Worm (Caenorhabditis elegans) whole organism, L1 larva: ENCODE measurements around the gene F35B12.9.

ENCODE experiments used
- C04F5.9 ChIP-seq: sonication (generic microtip); optimal IDR thresholded peaks from 2 replicates; lab custom pipeline; 2016; ENCODE audit warnings: missing genetic modification characterization, missing compliant biosample characterization
- C34B4.2 ChIP-seq: sonication (generic microtip); optimal IDR thresholded peaks from 2 replicates; lab custom pipeline; 2017; ENCODE audit warnings: mild to moderate bottlenecking, missing genetic modification characterization, missing compliant biosample characterization
- Y116A8C.19 ChIP-seq: sonication (generic microtip); optimal IDR thresholded peaks from 2 replicates; lab custom pipeline; 2016; ENCODE audit warnings: missing compliant biosample characterization, missing genetic modification characterization, borderline replicate concordance
- aha-1 ChIP-seq: fragments of 150-350 bp; optimal IDR thresholded peaks from 2 replicates; lab custom pipeline; 2014; ENCODE audit warnings: missing biosample characterization, missing genetic modification characterization
- alr-1 ChIP-seq: fragments of 200-800 bp; sonication (Bioruptor generic); optimal IDR thresholded peaks from 2 replicates; lab custom pipeline; 2018; ENCODE audit warnings: borderline replicate concordance, mild to moderate bottlenecking, missing genetic modification characterization, missing compliant biosample characterization
- aly-2 ChIP-seq: fragments of 150-350 bp; optimal IDR thresholded peaks from 2 replicates; lab custom pipeline; 2014; ENCODE audit warnings: missing biosample characterization, missing genetic modification characterization
- blmp-1 ChIP-seq: fragments of 150-350 bp; optimal IDR thresholded peaks from 2 replicates; lab custom pipeline; 2014; ENCODE audit warnings: missing biosample characterization, missing genetic modification characterization
- ceh-63 ChIP-seq: fragments of 200-800 bp; sonication (Bioruptor generic); optimal IDR thresholded peaks from 2 replicates; lab custom pipeline; 2018; ENCODE audit warnings: mild to moderate bottlenecking, missing genetic modification characterization, missing compliant biosample characterization
- ceh-8 ChIP-seq: fragments of 200-800 bp; sonication (Bioruptor generic); optimal IDR thresholded peaks from 2 replicates; lab custom pipeline; 2018; ENCODE audit warnings: mild to moderate bottlenecking, missing genetic modification characterization, moderate library complexity, missing compliant biosample characterization
- ceh-82 ChIP-seq, 3 experiments: fragments of 150-350 bp in 1 of 3; sonication (generic microtip) in 2 of 3; optimal IDR thresholded peaks; 2 replicates each; lab custom pipeline; 2014 to 2017; ENCODE audit warnings: missing biosample characterization in 3 of 3, missing genetic modification characterization in 3 of 3
- ceh-90 ChIP-seq: sonication (generic microtip); optimal IDR thresholded peaks from 2 replicates; lab custom pipeline; 2016; ENCODE audit warnings: missing genetic modification characterization, missing compliant biosample characterization
- dsc-1 ChIP-seq: sonication (generic microtip); optimal IDR thresholded peaks from 2 replicates; lab custom pipeline; 2016; ENCODE audit warnings: mild to moderate bottlenecking, missing genetic modification characterization, missing compliant biosample characterization
- efl-3 ChIP-seq: fragments of 200-800 bp; sonication (Bioruptor generic); optimal IDR thresholded peaks from 2 replicates; lab custom pipeline; 2018; ENCODE audit warnings: mild to moderate bottlenecking, missing genetic modification characterization, missing compliant biosample characterization
- egl-13 ChIP-seq: sonication (generic microtip); optimal IDR thresholded peaks from 2 replicates; lab custom pipeline; 2016; ENCODE audit warnings: missing genotype, missing genetic modification reagents, missing genetic modification characterization, missing compliant biosample characterization
- elt-2 ChIP-seq: sonication (generic microtip); optimal IDR thresholded peaks from 2 replicates; lab custom pipeline; 2016; ENCODE audit warnings: missing genetic modification characterization, mild to moderate bottlenecking, inconsistent platforms, missing compliant biosample characterization, missing genetic modification reagents
- ets-5 ChIP-seq: fragments of 200-800 bp; sonication (Bioruptor generic); IDR thresholded peaks from 2 replicates; pipeline ENCODE4 v1.3.6; 2022; ENCODE audit warnings: missing genetic modification characterization, missing compliant biosample characterization
- fkh-10 ChIP-seq: sonication (generic microtip); optimal IDR thresholded peaks from 2 replicates; lab custom pipeline; 2017; ENCODE audit warnings: missing biosample characterization, missing genetic modification reagents, missing genetic modification characterization
- fkh-4 ChIP-seq: sonication (generic microtip); optimal IDR thresholded peaks from 2 replicates; lab custom pipeline; 2016; ENCODE audit warnings: missing compliant biosample characterization, missing genetic modification characterization, borderline replicate concordance
- fkh-8 ChIP-seq: sonication (generic microtip); optimal IDR thresholded peaks from 2 replicates; lab custom pipeline; 2016; ENCODE audit warnings: mild to moderate bottlenecking, missing genetic modification characterization, missing compliant biosample characterization
- hlh-17 ChIP-seq: fragments of 200-800 bp; sonication (Bioruptor generic); optimal IDR thresholded peaks from 2 replicates; lab custom pipeline; 2018; ENCODE audit warnings: missing genetic modification characterization, mild to moderate bottlenecking, missing compliant biosample characterization, moderate library complexity, borderline replicate concordance
- irx-1 ChIP-seq: sonication (generic microtip); optimal IDR thresholded peaks from 2 replicates; lab custom pipeline; 2016; ENCODE audit warnings: missing genetic modification characterization, missing compliant biosample characterization
- jun-1 ChIP-seq: fragments of 150-350 bp; optimal IDR thresholded peaks from 2 replicates; lab custom pipeline; 2014; ENCODE audit warnings: missing biosample characterization, missing genetic modification reagents, missing genetic modification characterization
- lin-35 ChIP-seq, 2 experiments: fragments of 150-350 bp; optimal IDR thresholded peaks; 2 replicates each; lab custom pipeline; 2014; ENCODE audit warnings: missing biosample characterization in 2 of 2, missing genetic modification characterization in 2 of 2, missing genetic modification reagents in 2 of 2
- lin-39 ChIP-seq: fragments of 150-350 bp; optimal IDR thresholded peaks from 2 replicates; lab custom pipeline; 2014; ENCODE audit warnings: missing biosample characterization, missing genetic modification reagents, missing genetic modification characterization
- lsy-2 ChIP-seq, 2 experiments: fragments of 150-350 bp; optimal IDR thresholded peaks; 2 replicates each; lab custom pipeline; 2014; ENCODE audit warnings: missing biosample characterization in 2 of 2, missing genetic modification characterization in 2 of 2
- mdl-1 ChIP-seq, 2 experiments: fragments of 150-350 bp; optimal IDR thresholded peaks; 2 replicates each; lab custom pipeline; 2014 to 2017; ENCODE audit warnings: missing biosample characterization in 2 of 2, missing genetic modification characterization in 2 of 2, inconsistent platforms in 1 of 2
- mef-2 ChIP-seq: fragments of 150-350 bp; optimal IDR thresholded peaks from 2 replicates; lab custom pipeline; 2014; ENCODE audit warnings: missing biosample characterization, missing genetic modification characterization
- nhr-11 ChIP-seq: fragments of 150-350 bp; optimal IDR thresholded peaks from 2 replicates; lab custom pipeline; 2014; ENCODE audit warnings: missing biosample characterization, missing genetic modification characterization
- nhr-12 ChIP-seq: sonication (generic microtip); optimal IDR thresholded peaks from 2 replicates; lab custom pipeline; 2017; ENCODE audit warnings: missing biosample characterization, missing genetic modification characterization
- nhr-28 ChIP-seq: fragments of 150-350 bp; optimal IDR thresholded peaks from 2 replicates; lab custom pipeline; 2014; ENCODE audit warnings: missing biosample characterization, missing genetic modification characterization
- nhr-47 ChIP-seq: sonication (generic microtip); optimal IDR thresholded peaks from 2 replicates; lab custom pipeline; 2016; ENCODE audit warnings: mild to moderate bottlenecking, missing genetic modification characterization, moderate library complexity, missing compliant biosample characterization
- nhr-76 ChIP-seq: sonication (generic microtip); optimal IDR thresholded peaks from 2 replicates; lab custom pipeline; 2017; ENCODE audit warnings: missing biosample characterization, missing genetic modification characterization
- nhr-77 ChIP-seq: fragments of 150-350 bp; optimal IDR thresholded peaks from 2 replicates; lab custom pipeline; 2014; ENCODE audit warnings: missing biosample characterization, missing genetic modification characterization
- nhr-84 ChIP-seq: sonication (generic microtip); optimal IDR thresholded peaks from 2 replicates; lab custom pipeline; 2017; ENCODE audit warnings: missing biosample characterization, missing genetic modification characterization
- pax-3 ChIP-seq: fragments of 200-800 bp; sonication (Bioruptor generic); optimal IDR thresholded peaks from 2 replicates; lab custom pipeline; 2018; ENCODE audit warnings: mild to moderate bottlenecking, missing genetic modification characterization, moderate library complexity, missing compliant biosample characterization
- snpc-4 ChIP-seq: fragments of 150-350 bp; optimal IDR thresholded peaks from 2 replicates; lab custom pipeline; 2014; ENCODE audit warnings: missing biosample characterization, missing genetic modification characterization
- snu-23 ChIP-seq: sonication (generic microtip); optimal IDR thresholded peaks from 2 replicates; lab custom pipeline; 2016; ENCODE audit warnings: missing genetic modification characterization, missing compliant biosample characterization
- sptf-1 ChIP-seq: fragments of 150-350 bp; optimal IDR thresholded peaks from 2 replicates; lab custom pipeline; 2014; ENCODE audit warnings: missing biosample characterization, missing genetic modification characterization
- sup-37 ChIP-seq: fragments of 200-800 bp; sonication (Bioruptor generic); optimal IDR thresholded peaks from 2 replicates; lab custom pipeline; 2018; ENCODE audit warnings: mild to moderate bottlenecking, missing genetic modification characterization, missing compliant biosample characterization
- swsn-7 ChIP-seq: sonication (generic microtip); optimal IDR thresholded peaks from 2 replicates; lab custom pipeline; 2016; ENCODE audit warnings: missing genetic modification characterization, missing compliant biosample characterization
- tbx-2 ChIP-seq: sonication (generic microtip); optimal IDR thresholded peaks from 2 replicates; lab custom pipeline; 2016; ENCODE audit warnings: missing genetic modification characterization, missing compliant biosample characterization
- tlp-1 ChIP-seq: fragments of 150-350 bp; optimal IDR thresholded peaks from 2 replicates; lab custom pipeline; 2014; ENCODE audit warnings: missing biosample characterization, missing genetic modification characterization
- unc-130 ChIP-seq: fragments of 150-350 bp; optimal IDR thresholded peaks from 2 replicates; lab custom pipeline; 2017; ENCODE audit warnings: missing biosample characterization, missing genetic modification characterization, inconsistent platforms
- unc-30 ChIP-seq: sonication (generic microtip); optimal IDR thresholded peaks from 2 replicates; lab custom pipeline; 2017; ENCODE audit warnings: missing biosample characterization, missing genetic modification characterization
- unc-86 ChIP-seq: sonication (generic microtip); optimal IDR thresholded peaks from 2 replicates; lab custom pipeline; 2016; ENCODE audit warnings: missing genetic modification characterization, missing compliant biosample characterization
- zip-4 ChIP-seq: fragments of 200-800 bp; sonication (Bioruptor generic); optimal IDR thresholded peaks from 2 replicates; lab custom pipeline; 2018; ENCODE audit warnings: mild to moderate bottlenecking, missing genetic modification characterization, moderate library complexity, missing compliant biosample characterization
- ztf-4 ChIP-seq: fragments of 150-350 bp; optimal IDR thresholded peaks from 2 replicates; lab custom pipeline; 2014; ENCODE audit warnings: missing biosample characterization, missing genetic modification characterization

The F35B12.9 gene

DNA sequence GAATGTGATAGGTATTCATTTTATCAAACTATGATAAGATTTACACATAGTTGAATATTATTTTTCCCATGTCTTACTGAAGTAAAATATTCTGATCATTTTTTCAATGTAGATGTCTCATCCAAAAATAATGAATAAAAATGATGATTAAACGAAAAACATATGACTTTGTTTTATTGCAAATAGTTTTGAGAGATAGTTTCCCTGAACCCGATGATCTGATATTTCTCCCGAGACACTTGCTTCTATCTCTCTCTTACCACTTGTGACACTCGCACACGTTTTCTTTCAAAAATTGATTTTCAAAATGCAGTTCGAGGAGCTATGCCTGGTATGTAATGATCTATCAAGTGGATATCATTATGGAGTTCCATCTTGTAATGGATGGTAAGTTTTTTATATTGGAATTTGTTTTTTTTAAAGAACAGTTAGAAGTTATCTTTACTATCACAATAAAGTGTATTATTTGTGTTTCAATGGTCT, 30.8 kb upstream of the F35B12.9 start, which contains the start of the genes nhr-101 and pms-2 (continued):
- no peak for TF ChIP-seq irx-1 (tag; lab: Kevin White, UChicago)
- no peak for TF ChIP-seq jun-1 (tag; lab: Kevin White, UChicago)
- TF ChIP-seq ceh-82 (tag; optimal IDR thresholded peaks at IDR 0.05; lab: Kevin White, UChicago): no peak
- TF ChIP-seq tlp-1 (tag; lab: Kevin White, UChicago): no peak
- TF ChIP-seq pax-3 (tag; lab: Kevin White, UChicago): no peak
- TF ChIP-seq ceh-90 (tag; lab: Kevin White, UChicago): no peak
- TF ChIP-seq swsn-7 (tag; lab: Kevin White, UChicago): no peak
- TF ChIP-seq blmp-1 (tag; lab: Kevin White, UChicago): peak; percentile 38
- peak; percentile 50 for TF ChIP-seq snu-23 (GFP tag; lab: Kevin White, UChicago)
- no peak for TF ChIP-seq nhr-12
- TF ChIP-seq lin-39 (tag; lab: Kevin White, UChicago): no peak
- TF ChIP-seq mef-2 (tag; lab: Kevin White, UChicago): no peak
- no peak for TF ChIP-seq C04F5.9 (tag; lab: Kevin White, UChicago)
- TF ChIP-seq dsc-1 (tag; lab: Kevin White, UChicago): peak; percentile 73
- no peak for TF ChIP-seq alr-1 (tag; lab: Kevin White, UChicago)
- no peak for TF ChIP-seq C34B4.2
- no peak for TF ChIP-seq hlh-17
- no peak for TF ChIP-seq nhr-28 (tag; lab: Kevin White, UChicago)
- TF ChIP-seq ceh-63 (GFP tag; lab: Kevin White, UChicago): no peak
- no peak for TF ChIP-seq Y116A8C.19 (tag; lab: Kevin White, UChicago)
- no peak for TF ChIP-seq nhr-11 (tag; lab: Kevin White, UChicago)
- no peak for TF ChIP-seq nhr-84 (tag; lab: Kevin White, UChicago)
- no peak for TF ChIP-seq unc-30 (tag; lab: Kevin White, UChicago)
- no peak for TF ChIP-seq nhr-76
- TF ChIP-seq zip-4 (GFP tag; lab: Kevin White, UChicago): no peak
- TF ChIP-seq ceh-8 (GFP tag; lab: Kevin White, UChicago): no peak
- TF ChIP-seq sptf-1: no peak
- TF ChIP-seq mdl-1 (tag; optimal IDR thresholded peaks at IDR 0.05; lab: Kevin White, UChicago): no peak
- TF ChIP-seq unc-86 (tag; lab: Kevin White, UChicago): no peak
- TF ChIP-seq elt-2 (tag; lab: Kevin White, UChicago): no peak
- no peak for TF ChIP-seq sup-37 (GFP tag; lab: Kevin White, UChicago)

DNA sequence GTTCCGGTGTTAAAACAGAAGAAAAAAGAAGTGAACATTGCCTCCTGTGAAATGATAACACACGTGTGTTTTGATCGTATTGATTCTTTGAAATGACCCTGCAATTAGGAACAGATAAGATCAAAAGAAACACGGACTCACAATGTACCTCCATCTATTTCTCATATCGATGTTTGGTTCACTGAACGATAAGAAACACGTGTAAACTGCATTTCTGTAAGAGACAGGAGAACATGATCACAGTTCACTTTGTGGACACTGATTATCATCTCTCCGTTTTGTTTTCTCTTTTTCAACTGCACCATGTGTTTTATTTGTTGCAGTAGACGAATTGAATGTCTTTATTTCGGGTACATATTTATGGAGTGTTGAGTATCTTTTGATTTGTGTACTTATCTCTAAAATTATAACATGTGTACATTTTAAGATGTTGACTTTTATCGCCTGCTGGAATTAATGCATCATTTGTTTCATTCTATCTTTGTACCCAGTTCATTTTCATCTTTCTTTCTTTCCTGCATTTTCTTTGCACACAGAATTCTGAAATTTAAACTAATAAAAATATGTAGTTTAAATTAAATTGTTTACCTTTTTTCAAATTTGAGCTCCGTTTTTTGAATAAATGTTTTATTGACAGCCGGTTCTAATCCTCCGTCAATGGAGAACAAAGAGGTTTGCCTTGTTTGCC, 28.0 kb upstream of the F35B12.9 start, which contains the start of the genes H12C20.7 and nhr-68:
H12C20.7 (minus strand) TSS at position 188 of the 688 bp plus-strand sequence.
nhr-68 (plus strand) TSS at position 638 of the 688 bp plus-strand sequence.
- TF ChIP-seq nhr-84 (tag; lab: Kevin White, UChicago) (no peak), egl-13 (tag; lab: Kevin White, UChicago) (no peak), ets-5 (GFP tag; lab: Robert Waterston, UW) (no peak), snpc-4 (tag; lab: Kevin White, UChicago) (no peak), tbx-2 (tag; lab: Kevin White, UChicago) (peak; percentile 76), mdl-1 (tag; optimal IDR thresholded peaks at IDR 0.05; lab: Kevin White, UChicago) (peak in 1 of 2 experiments; percentile 90), fkh-10 (GFP tag; lab: Kevin White, UChicago) (no peak), lin-35 (GFP tag; optimal IDR thresholded peaks at IDR 0.05; lab: Kevin White, UChicago) (peak in 1 of 2 experiments; percentile 85), aly-2 (tag; lab: Kevin White, UChicago) (no peak), efl-3 (GFP tag; lab: Kevin White, UChicago) (no peak), nhr-11 (tag; lab: Kevin White, UChicago) (no peak), fkh-4 (no peak), ceh-63 (GFP tag; lab: Kevin White, UChicago) (no peak), nhr-77 (tag; lab: Kevin White, UChicago) (no peak), nhr-47 (tag; lab: Kevin White, UChicago) (peak; percentile 85), irx-1 (tag; lab: Kevin White, UChicago) (peak; percentile 55), ztf-4 (tag; lab: Kevin White, UChicago) (peak; percentile 95), fkh-8 (no peak), alr-1 (tag; lab: Kevin White, UChicago) (no peak), unc-30 (tag; lab: Kevin White, UChicago) (no peak), jun-1 (tag; lab: Kevin White, UChicago) (peak; percentile 42), aha-1 (tag; lab: Kevin White, UChicago) (no peak), hlh-17 (no peak), lsy-2 (tag; optimal IDR thresholded peaks at IDR 0.05; lab: Kevin White, UChicago) (peak; percentile 58 to 76), unc-86 (tag; lab: Kevin White, UChicago) (no peak), Y116A8C.19 (tag; lab: Kevin White, UChicago) (no peak), nhr-12 (no peak), lin-39 (tag; lab: Kevin White, UChicago) (peak; percentile 59), ceh-8 (GFP tag; lab: Kevin White, UChicago) (no peak), C34B4.2 (no peak), unc-130 (tag; lab: Kevin White, UChicago) (peak; percentile 72), tlp-1 (tag; lab: Kevin White, UChicago) (no peak), nhr-76 (no peak)
